Fruit fly (Drosophila melanogaster) whole organism, wandering third instar larva: ENCODE measurements around the gene CG12320.

Experiments
- Abd-B ChIP-seq: fragments of >200 bp; optimal IDR thresholded peaks from 2 replicates; lab custom pipeline; 2017; ENCODE audit warnings: missing biosample characterization, missing genetic modification characterization
- CG32264 ChIP-seq: fragments of 200-800 bp; sonication (Bioruptor generic); optimal IDR thresholded peaks from 2 replicates; lab custom pipeline; 2016; ENCODE audit warnings: missing biosample characterization, missing genetic modification characterization
- CG9705 ChIP-seq: fragments of 200-800 bp; sonication (Bioruptor generic); optimal IDR thresholded peaks from 2 replicates; lab custom pipeline; 2018; ENCODE audit warnings: missing biosample characterization, mild to moderate bottlenecking, missing genetic modification characterization
- Dfd ChIP-seq: fragments of >200 bp; optimal IDR thresholded peaks from 2 replicates; lab custom pipeline; 2017; ENCODE audit warnings: missing biosample characterization, missing genetic modification characterization
- GATAd ChIP-seq: sonication (Bioruptor generic); optimal IDR thresholded peaks from 2 replicates; lab custom pipeline; 2016; ENCODE audit warnings: missing biosample characterization, missing genetic modification characterization
- Hnf4 ChIP-seq: fragments of 200-800 bp; sonication (Bioruptor generic); optimal IDR thresholded peaks from 2 replicates; lab custom pipeline; 2016; ENCODE audit warnings: missing biosample characterization, mild to moderate bottlenecking, missing genetic modification characterization
- Hr83 ChIP-seq: fragments of 200-300 bp; sonication (Bioruptor generic); optimal IDR thresholded peaks from 2 replicates; lab custom pipeline; 2016; ENCODE audit warnings: missing biosample characterization, mild to moderate bottlenecking, missing genetic modification characterization, moderate library complexity; ENCODE audit not compliant: poor library complexity, severe bottlenecking
- Myc ChIP-seq: fragments of >200 bp; optimal IDR thresholded peaks from 2 replicates; lab custom pipeline; 2017
- h ChIP-seq: fragments of 200-800 bp; sonication (Bioruptor generic); optimal IDR thresholded peaks from 3 replicates; lab custom pipeline; 2016; ENCODE audit warnings: missing biosample characterization, mild to moderate bottlenecking, missing genetic modification characterization
- jim ChIP-seq: fragments of 175-275, 200-325 bp; sonication (Bioruptor generic); optimal IDR thresholded peaks from 2 replicates; lab custom pipeline; 2016; ENCODE audit warnings: missing biosample characterization, mild to moderate bottlenecking, missing genetic modification characterization
- lola ChIP-seq: fragments of >200 bp; optimal IDR thresholded peaks from 2 replicates; lab custom pipeline; 2017; ENCODE audit warnings: missing biosample characterization, missing genetic modification characterization
- pan ChIP-seq: fragments of >200 bp; optimal IDR thresholded peaks from 2 replicates; lab custom pipeline; 2017
- psq ChIP-seq: fragments of 200-800 bp; sonication (Bioruptor generic); optimal IDR thresholded peaks from 3 replicates; lab custom pipeline; 2017; ENCODE audit warnings: missing biosample characterization, mild to moderate bottlenecking, missing genetic modification characterization, moderate library complexity
- usp ChIP-seq: fragments of >200 bp; optimal IDR thresholded peaks from 2 replicates; lab custom pipeline; 2017; ENCODE audit warnings: missing biosample characterization, missing genetic modification characterization

dm6 chr3R:18246041-18246440 is 6.5 kb downstream of the CG12320 start:
- TF ChIP-seq lola (GFP tag; lab: Kevin White, UChicago) (no peak), jim (GFP tag; lab: Kevin White, UChicago) (no peak), h (GFP tag; lab: Kevin White, UChicago) (no peak), Hr83 (no peak), Hnf4 (no peak), CG32264 (no peak), Myc (lab: Kevin White, UChicago) (no peak), CG9705 (no peak), GATAd (GFP tag; lab: Kevin White, UChicago) (no peak), psq (no peak), Dfd (no peak), usp (GFP tag; lab: Kevin White, UChicago) (no peak), Abd-B (no peak), pan (lab: Kevin White, UChicago) (no peak)
